Worm (Caenorhabditis elegans) whole organism, L1 larva: ENCODE data around the gene Y37E11B.5.
A peak's percentile ranks its signal among the peaks of the same experiment; 100 is the strongest.

Experiments
- C04F5.9 ChIP-seq: sonication (generic microtip); optimal IDR thresholded peaks from 2 replicates; lab custom pipeline; 2016; ENCODE audit warnings: missing genetic modification characterization, missing compliant biosample characterization
- C16A3.4 ChIP-seq: fragments of 150-350 bp; optimal IDR thresholded peaks from 2 replicates; lab custom pipeline; 2014; ENCODE audit warnings: missing biosample characterization, missing genetic modification characterization
- C34B4.2 ChIP-seq: sonication (generic microtip); optimal IDR thresholded peaks from 2 replicates; lab custom pipeline; 2017; ENCODE audit warnings: mild to moderate bottlenecking, missing genetic modification characterization, missing compliant biosample characterization
- F16B12.6 ChIP-seq: fragments of 150-350 bp; optimal IDR thresholded peaks from 2 replicates; lab custom pipeline; 2014; ENCODE audit warnings: missing biosample characterization, missing genetic modification characterization
- Y116A8C.19 ChIP-seq: sonication (generic microtip); optimal IDR thresholded peaks from 2 replicates; lab custom pipeline; 2016; ENCODE audit warnings: missing compliant biosample characterization, missing genetic modification characterization, borderline replicate concordance
- aly-2 ChIP-seq: fragments of 150-350 bp; optimal IDR thresholded peaks from 2 replicates; lab custom pipeline; 2014; ENCODE audit warnings: missing biosample characterization, missing genetic modification characterization
- blmp-1 ChIP-seq: fragments of 150-350 bp; optimal IDR thresholded peaks from 2 replicates; lab custom pipeline; 2014; ENCODE audit warnings: missing biosample characterization, missing genetic modification characterization
- ceh-63 ChIP-seq: fragments of 200-800 bp; sonication (Bioruptor generic); optimal IDR thresholded peaks from 2 replicates; lab custom pipeline; 2018; ENCODE audit warnings: mild to moderate bottlenecking, missing genetic modification characterization, missing compliant biosample characterization
- ceh-8 ChIP-seq: fragments of 200-800 bp; sonication (Bioruptor generic); optimal IDR thresholded peaks from 2 replicates; lab custom pipeline; 2018; ENCODE audit warnings: mild to moderate bottlenecking, missing genetic modification characterization, moderate library complexity, missing compliant biosample characterization
- ces-1 ChIP-seq: fragments of 150-350 bp; optimal IDR thresholded peaks from 2 replicates; lab custom pipeline; 2014; ENCODE audit warnings: missing biosample characterization, missing genetic modification reagents, missing genetic modification characterization
- dpl-1 ChIP-seq, 3 experiments: fragments of 150-350 bp in 2 of 3; sonication (generic microtip) in 1 of 3; optimal IDR thresholded peaks; 2 replicates each; lab custom pipeline; 2014 to 2017; ENCODE audit warnings: missing biosample characterization in 3 of 3, missing genetic modification characterization in 3 of 3, missing genetic modification reagents in 3 of 3
- dsc-1 ChIP-seq: sonication (generic microtip); optimal IDR thresholded peaks from 2 replicates; lab custom pipeline; 2016; ENCODE audit warnings: mild to moderate bottlenecking, missing genetic modification characterization, missing compliant biosample characterization
- efl-3 ChIP-seq: fragments of 200-800 bp; sonication (Bioruptor generic); optimal IDR thresholded peaks from 2 replicates; lab custom pipeline; 2018; ENCODE audit warnings: mild to moderate bottlenecking, missing genetic modification characterization, missing compliant biosample characterization
- egl-13 ChIP-seq: sonication (generic microtip); optimal IDR thresholded peaks from 2 replicates; lab custom pipeline; 2016; ENCODE audit warnings: missing genotype, missing genetic modification reagents, missing genetic modification characterization, missing compliant biosample characterization
- elt-3 ChIP-seq, 6 experiments: fragments of 150-350 bp in 1 of 6; sonication (generic microtip); optimal IDR thresholded peaks; 2 replicates each; lab custom pipeline; 2017 to 2018; ENCODE audit warnings: missing biosample characterization in 6 of 6, missing genetic modification characterization in 6 of 6, inconsistent platforms in 1 of 6
- ets-5 ChIP-seq: fragments of 200-800 bp; sonication (Bioruptor generic); IDR thresholded peaks from 2 replicates; pipeline ENCODE4 v1.3.6; 2022; ENCODE audit warnings: missing genetic modification characterization, missing compliant biosample characterization
- fkh-10 ChIP-seq: sonication (generic microtip); optimal IDR thresholded peaks from 2 replicates; lab custom pipeline; 2017; ENCODE audit warnings: missing biosample characterization, missing genetic modification reagents, missing genetic modification characterization
- fkh-8 ChIP-seq: sonication (generic microtip); optimal IDR thresholded peaks from 2 replicates; lab custom pipeline; 2016; ENCODE audit warnings: mild to moderate bottlenecking, missing genetic modification characterization, missing compliant biosample characterization
- fos-1 ChIP-seq: fragments of 150-350 bp; optimal IDR thresholded peaks from 2 replicates; lab custom pipeline; 2014; ENCODE audit warnings: missing biosample characterization, missing genetic modification characterization
- grh-1 ChIP-seq: fragments of 200-800 bp; sonication (Bioruptor generic); IDR thresholded peaks from 2 replicates; pipeline ENCODE4 v1.3.6; 2022; ENCODE audit warnings: missing genetic modification reagents, missing genetic modification characterization, missing compliant biosample characterization
- hlh-17 ChIP-seq: fragments of 200-800 bp; sonication (Bioruptor generic); optimal IDR thresholded peaks from 2 replicates; lab custom pipeline; 2018; ENCODE audit warnings: missing genetic modification characterization, mild to moderate bottlenecking, missing compliant biosample characterization, moderate library complexity, borderline replicate concordance
- hlh-4 ChIP-seq: sonication (generic microtip); optimal IDR thresholded peaks from 2 replicates; lab custom pipeline; 2016; ENCODE audit warnings: mild to moderate bottlenecking, missing genetic modification characterization, missing compliant biosample characterization
- hpl-2 ChIP-seq: fragments of 150-350 bp; optimal IDR thresholded peaks from 2 replicates; lab custom pipeline; 2014; ENCODE audit warnings: missing biosample characterization, missing genetic modification reagents, missing genetic modification characterization
- lin-14 ChIP-seq: fragments of 200-800 bp; sonication (Bioruptor generic); optimal IDR thresholded peaks from 2 replicates; lab custom pipeline; 2018; ENCODE audit warnings: mild to moderate bottlenecking, missing genetic modification characterization, moderate library complexity, missing compliant biosample characterization
- lin-15B ChIP-seq: fragments of 150-350 bp; sonication (generic microtip); optimal IDR thresholded peaks from 3 replicates; lab custom pipeline; 2014; ENCODE audit warnings: missing biosample characterization, missing genetic modification characterization
- lir-3 ChIP-seq: sonication (generic microtip); optimal IDR thresholded peaks from 2 replicates; lab custom pipeline; 2016; ENCODE audit warnings: mild to moderate bottlenecking, missing genetic modification characterization, moderate library complexity, missing compliant biosample characterization; ENCODE audit not compliant: poor library complexity
- lsy-2 ChIP-seq, 2 experiments: fragments of 150-350 bp; optimal IDR thresholded peaks; 2 replicates each; lab custom pipeline; 2014; ENCODE audit warnings: missing biosample characterization in 2 of 2, missing genetic modification characterization in 2 of 2
- mab-9 ChIP-seq: fragments of 200-800 bp; sonication (Bioruptor generic); IDR thresholded peaks from 2 replicates; pipeline ENCODE4 v1.3.6; 2022; ENCODE audit warnings: missing genetic modification reagents, missing genetic modification characterization, missing compliant biosample characterization
- mdl-1 ChIP-seq, 2 experiments: fragments of 150-350 bp; optimal IDR thresholded peaks; 2 replicates each; lab custom pipeline; 2014 to 2017; ENCODE audit warnings: missing biosample characterization in 2 of 2, missing genetic modification characterization in 2 of 2, inconsistent platforms in 1 of 2
- mef-2 ChIP-seq: fragments of 150-350 bp; optimal IDR thresholded peaks from 2 replicates; lab custom pipeline; 2014; ENCODE audit warnings: missing biosample characterization, missing genetic modification characterization
- mep-1 ChIP-seq: fragments of 150-350 bp; optimal IDR thresholded peaks from 2 replicates; lab custom pipeline; 2014; ENCODE audit warnings: missing biosample characterization, missing genetic modification characterization
- nhr-11 ChIP-seq: fragments of 150-350 bp; optimal IDR thresholded peaks from 2 replicates; lab custom pipeline; 2014; ENCODE audit warnings: missing biosample characterization, missing genetic modification characterization
- nhr-12 ChIP-seq: sonication (generic microtip); optimal IDR thresholded peaks from 2 replicates; lab custom pipeline; 2017; ENCODE audit warnings: missing biosample characterization, missing genetic modification characterization
- nhr-19 ChIP-seq: fragments of 200-800 bp; sonication (Bioruptor generic); conservative IDR thresholded peaks from 2 replicates; pipeline ENCODE4 v1.3.6; 2022; ENCODE audit warnings: missing genetic modification characterization, missing compliant biosample characterization
- nhr-237 ChIP-seq: fragments of 150-350 bp; optimal IDR thresholded peaks from 2 replicates; lab custom pipeline; 2014; ENCODE audit warnings: missing biosample characterization, missing genetic modification characterization
- nhr-28 ChIP-seq: fragments of 150-350 bp; optimal IDR thresholded peaks from 2 replicates; lab custom pipeline; 2014; ENCODE audit warnings: missing biosample characterization, missing genetic modification characterization
- nhr-76 ChIP-seq: sonication (generic microtip); optimal IDR thresholded peaks from 2 replicates; lab custom pipeline; 2017; ENCODE audit warnings: missing biosample characterization, missing genetic modification characterization
- nhr-77 ChIP-seq: fragments of 150-350 bp; optimal IDR thresholded peaks from 2 replicates; lab custom pipeline; 2014; ENCODE audit warnings: missing biosample characterization, missing genetic modification characterization
- nhr-84 ChIP-seq: sonication (generic microtip); optimal IDR thresholded peaks from 2 replicates; lab custom pipeline; 2017; ENCODE audit warnings: missing biosample characterization, missing genetic modification characterization
- nhr-85 ChIP-seq: sonication (generic microtip); peaks from one replicate; lab custom pipeline; 2016; ENCODE audit warnings: missing genetic modification characterization, inconsistent platforms, missing compliant biosample characterization
- nhr-90 ChIP-seq: sonication (generic microtip); optimal IDR thresholded peaks from 2 replicates; lab custom pipeline; 2016; ENCODE audit warnings: mild to moderate bottlenecking, missing genetic modification characterization, missing compliant biosample characterization; ENCODE audit not compliant: poor library complexity
- pag-3 ChIP-seq: sonication (generic microtip); optimal IDR thresholded peaks from 2 replicates; lab custom pipeline; 2017; ENCODE audit warnings: missing genetic modification characterization, mild to moderate bottlenecking, missing compliant biosample characterization, antibody characterized with exemption, borderline replicate concordance; ENCODE audit not compliant: insufficient read depth
- pax-3 ChIP-seq: fragments of 200-800 bp; sonication (Bioruptor generic); optimal IDR thresholded peaks from 2 replicates; lab custom pipeline; 2018; ENCODE audit warnings: mild to moderate bottlenecking, missing genetic modification characterization, moderate library complexity, missing compliant biosample characterization
- pqm-1 ChIP-seq: sonication (generic microtip); optimal IDR thresholded peaks from 3 replicates; lab custom pipeline; 2017; ENCODE audit warnings: missing biosample characterization, missing genetic modification characterization
- skn-1 ChIP-seq: fragments of 150-350 bp; optimal IDR thresholded peaks from 2 replicates; lab custom pipeline; 2014; ENCODE audit warnings: missing biosample characterization, missing genetic modification characterization
- snpc-4 ChIP-seq: fragments of 150-350 bp; optimal IDR thresholded peaks from 2 replicates; lab custom pipeline; 2014; ENCODE audit warnings: missing biosample characterization, missing genetic modification characterization
- swsn-7 ChIP-seq: sonication (generic microtip); optimal IDR thresholded peaks from 2 replicates; lab custom pipeline; 2016; ENCODE audit warnings: missing genetic modification characterization, missing compliant biosample characterization
- unc-130 ChIP-seq: fragments of 150-350 bp; optimal IDR thresholded peaks from 2 replicates; lab custom pipeline; 2017; ENCODE audit warnings: missing biosample characterization, missing genetic modification characterization, inconsistent platforms
- unc-30 ChIP-seq: sonication (generic microtip); optimal IDR thresholded peaks from 2 replicates; lab custom pipeline; 2017; ENCODE audit warnings: missing biosample characterization, missing genetic modification characterization
- unc-98 ChIP-seq: fragments of 200-800 bp; sonication (Bioruptor generic); IDR thresholded peaks from 2 replicates; pipeline ENCODE4 v1.3.6; 2022; ENCODE audit warnings: missing genetic modification characterization, missing compliant biosample characterization
- vab-15 ChIP-seq: sonication (generic microtip); optimal IDR thresholded peaks from 2 replicates; lab custom pipeline; 2017; ENCODE audit warnings: missing genotype, mild to moderate bottlenecking, missing genetic modification characterization, missing compliant biosample characterization
- xbp-1 ChIP-seq: sonication (generic microtip); optimal IDR thresholded peaks from 2 replicates; lab custom pipeline; 2016; ENCODE audit warnings: missing genetic modification characterization, missing compliant biosample characterization
- zag-1 ChIP-seq: fragments of 150-350 bp; optimal IDR thresholded peaks from 2 replicates; lab custom pipeline; 2014; ENCODE audit warnings: missing biosample characterization, missing genetic modification characterization

Y37E11B.5 gene

ce11 chrIV:3551777-3552462, 46.4 kb downstream of the Y37E11B.5 start (continued):
- TF ChIP-seq dpl-1 (GFP tag; optimal IDR thresholded peaks at IDR 0.05; lab: Kevin White, UChicago) (peak; percentile 20 to 33 (median 27)), mep-1 (tag; lab: Kevin White, UChicago) (peak; percentile 47), nhr-19 (GFP tag; lab: Robert Waterston, UW) (peak; percentile 61), nhr-77 (tag; lab: Kevin White, UChicago) (peak; percentile 15), egl-13 (tag; lab: Kevin White, UChicago) (peak; percentile 26), xbp-1 (tag; lab: Kevin White, UChicago) (peak; percentile 52), lsy-2 (tag; optimal IDR thresholded peaks at IDR 0.05; lab: Kevin White, UChicago) (peak; percentile 34 to 71), ets-5 (GFP tag; lab: Robert Waterston, UW) (no peak), Y116A8C.19 (tag; lab: Kevin White, UChicago) (no peak), unc-130 (tag; lab: Kevin White, UChicago) (peak; percentile 67), blmp-1 (no peak), pag-3 (tag; lab: Kevin White, UChicago) (no peak), fkh-8 (peak; percentile 36), C16A3.4 (tag; lab: Kevin White, UChicago) (peak; percentile 64), mdl-1 (tag; optimal IDR thresholded peaks at IDR 0.05; lab: Kevin White, UChicago) (peak in 1 of 2 experiments; percentile 48), unc-98 (GFP tag; lab: Robert Waterston, UW) (no peak), grh-1 (GFP tag; lab: Robert Waterston, UW) (no peak), dsc-1 (tag; lab: Kevin White, UChicago) (peak; percentile 62), nhr-11 (tag; lab: Kevin White, UChicago) (no peak), mef-2 (no peak), fkh-10 (GFP tag; lab: Kevin White, UChicago) (peak; percentile 16), nhr-84 (tag; lab: Kevin White, UChicago) (no peak), nhr-76 (tag; lab: Kevin White, UChicago) (no peak), C04F5.9 (no peak), fos-1 (peak; percentile 51), elt-3 (tag; optimal IDR thresholded peaks at IDR 0.05; lab: Kevin White, UChicago) (no peak), lin-14 (peak; percentile 55), nhr-12 (tag; lab: Kevin White, UChicago) (no peak), pax-3 (tag; lab: Kevin White, UChicago) (peak; percentile 27), nhr-28 (no peak), lin-15B (no peak), mab-9 (GFP tag; lab: Robert Waterston, UW) (no peak), ceh-63 (GFP tag; lab: Kevin White, UChicago) (no peak)

DNA sequence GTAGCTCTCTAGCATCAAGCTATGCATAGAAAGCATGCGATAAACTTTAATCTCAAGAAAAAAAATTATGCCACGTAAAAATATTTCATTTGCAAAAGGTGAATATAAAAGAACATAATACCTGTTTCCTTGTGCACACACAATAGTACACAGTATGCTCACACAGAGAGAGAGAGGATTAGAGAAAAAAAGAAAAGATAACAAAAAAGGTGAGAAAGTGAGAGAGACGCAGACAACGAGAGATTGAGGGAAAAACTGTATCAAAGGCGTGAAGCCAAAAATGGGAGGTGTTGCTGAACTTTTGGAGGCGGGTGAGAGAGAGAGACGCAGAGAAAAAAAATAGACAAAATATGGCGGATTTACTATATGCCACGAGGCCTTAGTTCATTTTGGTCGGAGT, 50.0 kb downstream of the Y37E11B.5 start:
- TF ChIP-seq hpl-2 (GFP tag; lab: Kevin White, UChicago) (no peak), unc-30 (tag; lab: Kevin White, UChicago) (no peak), lir-3 (tag; lab: Kevin White, UChicago) (no peak), nhr-90 (tag; lab: Kevin White, UChicago) (peak; percentile 52), vab-15 (no peak), aly-2 (no peak), xbp-1 (tag; lab: Kevin White, UChicago) (no peak), zag-1 (tag; lab: Kevin White, UChicago) (no peak), swsn-7 (tag; lab: Kevin White, UChicago) (no peak), efl-3 (GFP tag; lab: Kevin White, UChicago) (no peak), C04F5.9 (no peak), ces-1 (GFP tag; lab: Kevin White, UChicago) (no peak), pqm-1 (no peak), C34B4.2 (tag; lab: Kevin White, UChicago) (no peak), hlh-4 (no peak), snpc-4 (tag; lab: Kevin White, UChicago) (no peak), nhr-237 (tag; lab: Kevin White, UChicago) (no peak), hlh-17 (GFP tag; lab: Kevin White, UChicago) (no peak), skn-1 (no peak), nhr-85 (tag; lab: Kevin White, UChicago) (no peak), nhr-84 (tag; lab: Kevin White, UChicago) (no peak), ceh-8 (GFP tag; lab: Kevin White, UChicago) (no peak), F16B12.6 (tag; lab: Kevin White, UChicago) (no peak)
